Fruit fly (Drosophila melanogaster): ENCODE measurements around the gene Cox17.

DNA sequence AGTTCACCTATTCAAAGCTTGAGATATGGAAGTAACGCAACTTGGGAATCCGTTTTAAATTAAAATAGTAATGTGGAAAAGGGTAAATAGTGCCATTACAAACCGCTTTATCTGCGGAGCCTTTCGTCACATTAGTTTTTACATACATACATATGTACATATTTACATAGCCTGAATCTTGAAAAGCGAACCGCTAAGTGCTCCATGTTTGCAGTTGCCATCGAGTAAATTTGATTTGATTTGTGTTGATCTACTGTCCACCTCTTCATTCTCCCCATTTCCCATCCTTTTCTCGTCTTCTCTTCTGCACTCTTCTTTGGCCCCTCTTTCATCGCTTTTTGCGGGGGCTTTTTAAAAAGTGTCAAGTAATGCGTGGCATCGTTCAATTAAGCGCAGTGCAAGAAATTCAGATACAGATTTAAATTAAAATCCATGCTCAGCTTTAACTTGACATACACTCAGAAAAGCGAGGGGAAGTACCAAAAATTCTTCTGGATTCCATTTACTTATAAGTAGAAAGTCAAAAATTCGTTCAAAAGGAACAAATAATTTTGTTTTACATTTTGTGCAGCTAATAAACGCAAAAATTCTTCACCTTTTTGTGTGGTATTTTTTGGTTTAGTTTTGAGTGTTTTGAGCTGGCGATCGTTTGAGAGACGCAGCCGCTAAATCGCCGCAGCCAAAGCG is 41.3 kb downstream of the Cox17 start:
- TF ChIP-seq psq (optimal IDR thresholded peaks at IDR 0.05): no peak
- no peak for TF ChIP-seq Myc (optimal IDR thresholded peaks at IDR 0.05)
- no peak for TF ChIP-seq ttk (optimal IDR thresholded peaks at IDR 0.05)
- TF ChIP-seq Sin3A (optimal IDR thresholded peaks at IDR 0.05): no peak
- no peak for TF ChIP-seq h (optimal IDR thresholded peaks at IDR 0.05)
- no peak for TF ChIP-seq insv (optimal IDR thresholded peaks at IDR 0.05)
